Fruit fly (Drosophila melanogaster): ENCODE data around the gene Sgsf.
A peak's percentile ranks its signal among the peaks of the same experiment; 100 is the strongest.

Gene Sgsf

dm6 chr3R:12370643-12370995 lies 29.1 kb downstream of the Sgsf start (continued):
- TF ChIP-seq dsx (GFP tag; optimal IDR thresholded peaks at IDR 0.05; ENCODE audit: poor library complexity, severe bottlenecking) (peak; percentile 22), fkh (GFP tag; optimal IDR thresholded peaks at IDR 0.05) (no peak), CG4318 (GFP tag; optimal IDR thresholded peaks at IDR 0.05) (no peak), CG32006 (GFP tag; optimal IDR thresholded peaks at IDR 0.05) (no peak), Eip75B (GFP tag; optimal IDR thresholded peaks at IDR 0.05) (no peak), CG10669 (GFP tag; optimal IDR thresholded peaks at IDR 0.05) (no peak), Ets96B (tag; optimal IDR thresholded peaks at IDR 0.05) (no peak), CG6163 (GFP tag; IDR thresholded peaks at IDR 0.05) (0 out of 3 replicates have a peak, but pooled peaks have one; percentile 44), CG3032 (tag; optimal IDR thresholded peaks at IDR 0.05) (no peak), svp (GFP tag) (peak; percentile 58), fd59A (GFP tag; optimal IDR thresholded peaks at IDR 0.05) (no peak)

- TF ChIP-seq Eip78C (GFP tag): peak; percentile 7
- no peak for TF ChIP-seq OdsH (GFP tag; optimal IDR thresholded peaks at IDR 0.05)
Observed at dm6 chr3R:12371671-12372070, 30.2 kb downstream of the Sgsf start, which contains the start of gene GstD2. Gene GstD2 (plus strand): TSS chr3R:12371971.

- no peak for TF ChIP-seq CG16779 (tag; optimal IDR thresholded peaks at IDR 0.05)
- no peak for TF ChIP-seq CG3919 (GFP tag; optimal IDR thresholded peaks at IDR 0.05)
- no peak for TF ChIP-seq CG32006 (GFP tag; optimal IDR thresholded peaks at IDR 0.05)
- TF ChIP-seq Sox15 (GFP tag; optimal IDR thresholded peaks at IDR 0.05): no peak
- peak; percentile 4 for TF ChIP-seq Eip78C (GFP tag)
- TF ChIP-seq svp (GFP tag): peak; percentile 60
- no peak for TF ChIP-seq CG10631 (GFP tag; optimal IDR thresholded peaks at IDR 0.05)
- no peak for TF ChIP-seq CG6792 (GFP tag; optimal IDR thresholded peaks at IDR 0.05)
Observed at dm6 chr3R:12372800-12373199, 31.3 kb downstream of the Sgsf start, which contains the start of gene GstD3. Gene GstD3 (plus strand): TSS chr3R:12373068.

- TF ChIP-seq OdsH (GFP tag; optimal IDR thresholded peaks at IDR 0.05) (no peak), Ets21C (GFP tag; optimal IDR thresholded peaks at IDR 0.05) (no peak), acj6 (GFP tag; optimal IDR thresholded peaks at IDR 0.05) (no peak), achi (GFP tag; optimal IDR thresholded peaks at IDR 0.05) (no peak), CG6792 (GFP tag; optimal IDR thresholded peaks at IDR 0.05) (no peak)
Observed at dm6 chr3R:12373800-12374199, 32.3 kb downstream of the Sgsf start, which contains the start of gene GstD4. Gene GstD4 (plus strand): TSS chr3R:12374100.

dm6 chr3R:12375258-12375783 lies 33.8 kb downstream of the Sgsf start, which contains the start of gene GstD5:
Gene GstD5 (plus strand): TSS chr3R:12375733.
- TF ChIP-seq fkh (GFP tag; optimal IDR thresholded peaks at IDR 0.05) (peak; percentile 23), dsx (GFP tag; optimal IDR thresholded peaks at IDR 0.05; ENCODE audit: poor library complexity, severe bottlenecking) (no peak), CG6808 (GFP tag; optimal IDR thresholded peaks at IDR 0.05) (no peak), Sox14 (GFP tag; optimal IDR thresholded peaks at IDR 0.05) (no peak), Smox (GFP tag; optimal IDR thresholded peaks at IDR 0.05) (no peak), CG9139 (GFP tag; optimal IDR thresholded peaks at IDR 0.05) (no peak), Eip78C (GFP tag) (peak; percentile 6), CG10631 (GFP tag; optimal IDR thresholded peaks at IDR 0.05) (no peak), ss (GFP tag; optimal IDR thresholded peaks at IDR 0.05) (no peak), lz (GFP tag; optimal IDR thresholded peaks at IDR 0.05) (no peak)

- TF ChIP-seq CG8119 (GFP tag; IDR thresholded peaks at IDR 0.05): no peak
- TF ChIP-seq Blimp-1 (GFP tag; optimal IDR thresholded peaks at IDR 0.05): no peak
- no peak for TF ChIP-seq Eip93F (GFP tag; optimal IDR thresholded peaks at IDR 0.05)
- no peak for TF ChIP-seq pdm3 (GFP tag; optimal IDR thresholded peaks at IDR 0.05)
- TF ChIP-seq Hr39 (GFP tag; optimal IDR thresholded peaks at IDR 0.05): no peak
- TF ChIP-seq CG6808 (GFP tag; optimal IDR thresholded peaks at IDR 0.05): no peak
- TF ChIP-seq dsx (GFP tag; optimal IDR thresholded peaks at IDR 0.05; ENCODE audit: poor library complexity, severe bottlenecking): no peak
- no peak for TF ChIP-seq esn (GFP tag; optimal IDR thresholded peaks at IDR 0.05)
- TF ChIP-seq CG6276 (GFP tag; optimal IDR thresholded peaks at IDR 0.05): no peak
- no peak for TF ChIP-seq spab (GFP tag; optimal IDR thresholded peaks at IDR 0.05)
- no peak for TF ChIP-seq CG8319 (GFP tag; optimal IDR thresholded peaks at IDR 0.05)
- no peak for TF ChIP-seq Sox102F (GFP tag; optimal IDR thresholded peaks at IDR 0.05)
Observed at dm6 chr3R:12376828-12377227, 35.4 kb downstream of the Sgsf start, which contains the start of gene GstD6. Gene GstD6 (plus strand): TSS chr3R:12377128.

Measured in whole organism, prepupa.